Fruit fly (Drosophila melanogaster): ENCODE results near the gene qm.

DNA sequence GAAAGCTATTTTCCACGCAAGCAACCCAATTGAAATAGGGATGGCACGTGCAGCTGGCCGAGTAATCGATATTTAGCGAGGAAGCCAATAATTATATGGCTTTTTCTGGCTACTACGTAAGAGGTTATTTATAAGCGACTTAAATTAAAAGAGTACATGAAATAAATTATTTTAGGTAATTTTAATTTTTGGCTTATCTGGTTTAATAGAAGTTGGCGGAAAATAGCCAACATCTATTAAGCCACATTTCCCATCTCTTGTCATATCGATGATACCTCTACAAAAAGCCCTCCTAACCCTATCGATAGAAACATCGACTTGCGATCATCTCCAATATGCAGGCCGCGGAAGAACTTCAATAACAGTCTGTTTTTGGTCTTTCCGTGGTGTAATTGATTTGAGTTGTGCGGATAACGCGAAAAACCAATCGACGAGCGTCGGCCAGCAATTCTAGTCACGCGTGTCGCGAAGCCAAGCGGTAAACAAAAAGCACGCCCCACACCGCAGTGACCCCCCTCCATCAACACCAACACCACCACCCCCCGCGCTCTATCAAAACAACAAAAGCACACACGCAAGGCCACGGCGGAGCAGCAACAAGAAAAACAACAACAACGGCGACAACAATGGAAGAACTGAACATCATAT is at the start of gene qm, which contains the start of gene Srp19:
- TF ChIP-seq Hr96 (GFP tag; optimal IDR thresholded peaks at IDR 0.05) (no peak), kay (GFP tag; ENCODE audit: borderline replicate concordance) (no peak), ovo (GFP tag; optimal IDR thresholded peaks at IDR 0.05) (peak; percentile 5), CG7101 (tag; optimal IDR thresholded peaks at IDR 0.05) (peak; percentile 49), bab1 (GFP tag; optimal IDR thresholded peaks at IDR 0.05) (peak; percentile 67), toe (GFP tag; optimal IDR thresholded peaks at IDR 0.05) (no peak), CG5204 (GFP tag; optimal IDR thresholded peaks at IDR 0.05) (no peak)

Data from whole organism, adult.